Fruit fly (Drosophila melanogaster) whole organism, embryonic: ENCODE data around the gene CG2641.

ENCODE experiments used
- Ada2b ChIP-seq: fragments of 200-800 bp; sonication (Bioruptor generic); IDR thresholded peaks from 2 replicates; pipeline ENCODE4 v1.3.6; 2022; ENCODE audit warnings: missing biosample characterization, missing genetic modification characterization
- CG11696 ChIP-seq: fragments of 200-800 bp; sonication (Bioruptor generic); IDR thresholded peaks from 2 replicates; pipeline ENCODE4 v1.3.6; 2022; ENCODE audit warnings: missing biosample characterization, missing genetic modification characterization
- CG13287 ChIP-seq: fragments of 200-800 bp; sonication (Bioruptor generic); IDR thresholded peaks from 2 replicates; pipeline ENCODE4 v1.3.6; 2022; ENCODE audit warnings: missing biosample characterization, missing genetic modification characterization; ENCODE audit not compliant: partially characterized antibody
- CG15073 ChIP-seq: fragments of 200-800 bp; sonication (Bioruptor generic); optimal IDR thresholded peaks from 2 replicates; lab custom pipeline; 2016; ENCODE audit warnings: missing biosample characterization, missing genetic modification characterization
- CG16779 ChIP-seq: fragments of 200-800 bp; sonication (Bioruptor generic); IDR thresholded peaks from 2 replicates; pipeline ENCODE4 v1.3.6; 2022; ENCODE audit warnings: missing biosample characterization, missing genetic modification characterization
- CG17328 ChIP-seq: fragments of 200-800 bp; sonication (Bioruptor generic); IDR thresholded peaks from 2 replicates; pipeline ENCODE4 v1.3.6; 2022; ENCODE audit warnings: missing biosample characterization, missing genetic modification characterization
- CG17829 ChIP-seq: fragments of 200-800 bp; optimal IDR thresholded peaks from 2 replicates; lab custom pipeline; 2019; ENCODE audit warnings: missing biosample characterization, mild to moderate bottlenecking, missing genetic modification characterization, moderate library complexity
- CG2678 ChIP-seq: fragments of 200-800 bp; sonication (Bioruptor generic); optimal IDR thresholded peaks from 3 replicates; lab custom pipeline; 2019; ENCODE audit warnings: missing biosample characterization, mild to moderate bottlenecking, missing genetic modification characterization, moderate library complexity
- CG32772 ChIP-seq: fragments of 200-800 bp; sonication (Bioruptor generic); IDR thresholded peaks from 2 replicates; pipeline ENCODE4 v1.3.6; 2022; ENCODE audit warnings: missing biosample characterization, missing genetic modification characterization
- CG5245 ChIP-seq: fragments of 200-800 bp; sonication (Bioruptor generic); optimal IDR thresholded peaks from 3 replicates; lab custom pipeline; 2016; ENCODE audit warnings: missing biosample characterization, missing genetic modification characterization
- CG6175 ChIP-seq: fragments of 200-800 bp; sonication (Bioruptor generic); IDR thresholded peaks from 3 replicates; pipeline ENCODE4 v1.3.6; 2022; ENCODE audit warnings: missing biosample characterization, missing genetic modification characterization
- CG6689 ChIP-seq: fragments of 200-800 bp; sonication (Bioruptor generic); IDR thresholded peaks from 2 replicates; pipeline ENCODE4 v1.3.6; 2022; ENCODE audit warnings: missing biosample characterization, missing genetic modification characterization
- CG7271 ChIP-seq: fragments of 200-800 bp; sonication (Bioruptor generic); optimal IDR thresholded peaks from 2 replicates; lab custom pipeline; 2018; ENCODE audit warnings: missing biosample characterization, mild to moderate bottlenecking, missing genetic modification characterization, moderate library complexity
- CG7928 ChIP-seq: fragments of 200-800 bp; sonication (Bioruptor generic); optimal IDR thresholded peaks from 2 replicates; lab custom pipeline; 2017; ENCODE audit warnings: missing biosample characterization, mild to moderate bottlenecking, missing genetic modification characterization
- CG8089 ChIP-seq: fragments of 200-800 bp; sonication (Bioruptor generic); optimal IDR thresholded peaks from 3 replicates; lab custom pipeline; 2016; ENCODE audit warnings: missing biosample characterization, missing genetic modification characterization
- Chrac-16 ChIP-seq: fragments of 200-800 bp; sonication (Bioruptor generic); optimal IDR thresholded peaks from 3 replicates; lab custom pipeline; 2016; ENCODE audit warnings: missing biosample characterization, missing genetic modification characterization
- D19A ChIP-seq: fragments of 200-800 bp; optimal IDR thresholded peaks from 3 replicates; lab custom pipeline; 2019; ENCODE audit warnings: missing biosample characterization, mild to moderate bottlenecking, missing genetic modification characterization, moderate library complexity
- Doc2 ChIP-seq: fragments of 200-800 bp; sonication (Bioruptor generic); IDR thresholded peaks from 2 replicates; pipeline ENCODE4 v1.3.6; 2022; ENCODE audit warnings: missing biosample characterization, missing genetic modification characterization
- E2f1 ChIP-seq: fragments of 200-800 bp; sonication (Bioruptor generic); IDR thresholded peaks from 2 replicates; pipeline ENCODE4 v1.3.6; 2022; ENCODE audit warnings: missing biosample characterization, missing genetic modification characterization
- ERR ChIP-seq: fragments of 200-800 bp; sonication (Bioruptor generic); optimal IDR thresholded peaks from 2 replicates; lab custom pipeline; 2016; ENCODE audit warnings: missing biosample characterization, missing genetic modification characterization
- Hey ChIP-seq: fragments of 200-800 bp; sonication (Bioruptor generic); optimal IDR thresholded peaks from 3 replicates; lab custom pipeline; 2018; ENCODE audit warnings: missing biosample characterization, mild to moderate bottlenecking, missing genetic modification characterization
- HmgZ ChIP-seq: fragments of 200-800 bp; sonication (Bioruptor generic); optimal IDR thresholded peaks from 2 replicates; lab custom pipeline; 2018; ENCODE audit warnings: missing biosample characterization, mild to moderate bottlenecking, missing genetic modification characterization
- Hmx ChIP-seq: fragments of 200-800 bp; sonication (Bioruptor generic); optimal IDR thresholded peaks from 2 replicates; lab custom pipeline; 2016; ENCODE audit warnings: missing biosample characterization, missing genetic modification characterization
- Hr51 ChIP-seq, 2 experiments: fragments of 200-800 bp; sonication (Bioruptor generic); optimal IDR thresholded peaks; 2 replicates in 1 of 2; 3 replicates in 1 of 2; lab custom pipeline; 2016 to 2018; ENCODE audit warnings: missing biosample characterization in 2 of 2, missing genetic modification characterization in 2 of 2, mild to moderate bottlenecking in 1 of 2, moderate library complexity in 1 of 2
- Mrtf ChIP-seq: fragments of 200-800 bp; sonication (Bioruptor generic); IDR thresholded peaks from 3 replicates; pipeline ENCODE4 v1.3.6; 2022; ENCODE audit warnings: missing biosample characterization, missing genetic modification characterization
- NC2β ChIP-seq: fragments of 200-800 bp; sonication (Bioruptor generic); optimal IDR thresholded peaks from 2 replicates; lab custom pipeline; 2016; ENCODE audit warnings: missing biosample characterization, missing genetic modification characterization
- Optix ChIP-seq: fragments of 200-800 bp; sonication (Bioruptor generic); IDR thresholded peaks from 3 replicates; pipeline ENCODE4 v1.3.6; 2022; ENCODE audit warnings: missing biosample characterization, missing genetic modification characterization
- PHDP ChIP-seq: fragments of 200-800 bp; sonication (Bioruptor generic); optimal IDR thresholded peaks from 3 replicates; lab custom pipeline; 2018; ENCODE audit warnings: missing biosample characterization, mild to moderate bottlenecking, missing genetic modification characterization, moderate library complexity
- Pdp1 ChIP-seq, 2 experiments: fragments of 200-800 bp; sonication (Bioruptor generic); optimal IDR thresholded peaks; 3 replicates each; lab custom pipeline; 2016; ENCODE audit warnings: missing biosample characterization in 2 of 2, missing genetic modification characterization in 2 of 2, mild to moderate bottlenecking in 1 of 2, moderate library complexity in 1 of 2
- Rfx ChIP-seq: fragments of 200-800 bp; sonication (Bioruptor generic); IDR thresholded peaks from 2 replicates; pipeline ENCODE4 v1.3.6; 2022; ENCODE audit warnings: missing biosample characterization, missing genetic modification characterization
- Trl ChIP-seq, 3 experiments: fragments of >200 bp in 2 of 3; fragments of 200-800 bp in 1 of 3; sonication (Bioruptor generic) in 1 of 3; optimal IDR thresholded peaks; 2 replicates in 1 of 3; 3 replicates in 2 of 3; lab custom pipeline; 2016 to 2017; ENCODE audit warnings: missing biosample characterization in 1 of 3, missing genetic modification characterization in 1 of 3
- bab2 ChIP-seq: fragments of 200-800 bp; sonication (Bioruptor generic); optimal IDR thresholded peaks from 2 replicates; lab custom pipeline; 2016; ENCODE audit warnings: missing biosample characterization, missing genetic modification characterization
- bcd ChIP-seq: fragments of 200-800 bp; sonication (Bioruptor generic); optimal IDR thresholded peaks from 2 replicates; lab custom pipeline; 2017; ENCODE audit warnings: missing biosample characterization, mild to moderate bottlenecking, missing genetic modification characterization
- caup ChIP-seq: fragments of 200-800 bp; sonication (Bioruptor generic); optimal IDR thresholded peaks from 3 replicates; lab custom pipeline; 2017; ENCODE audit warnings: missing biosample characterization, mild to moderate bottlenecking, missing genetic modification characterization, moderate library complexity; ENCODE audit not compliant: severe bottlenecking
- cwo ChIP-seq: fragments of 200-800 bp; sonication (Bioruptor generic); optimal IDR thresholded peaks from 3 replicates; lab custom pipeline; 2017; ENCODE audit warnings: missing biosample characterization, missing genetic modification characterization, mild to moderate bottlenecking, moderate library complexity, missing genetic modification reagents
- dimm ChIP-seq: fragments of 200-800 bp; sonication (Bioruptor generic); IDR thresholded peaks from 2 replicates; pipeline ENCODE4 v1.3.6; 2022; ENCODE audit warnings: missing biosample characterization, missing genetic modification characterization
- gcm ChIP-seq: fragments of 200-800 bp; sonication (Bioruptor generic); optimal IDR thresholded peaks from 2 replicates; lab custom pipeline; 2019; ENCODE audit warnings: missing biosample characterization, mild to moderate bottlenecking, missing genetic modification characterization, moderate library complexity
- hth ChIP-seq: fragments of >200 bp; optimal IDR thresholded peaks from 2 replicates; lab custom pipeline; 2017; ENCODE audit warnings: inconsistent platforms
- jigr1 ChIP-seq: fragments of 200-800 bp; sonication (Bioruptor generic); IDR thresholded peaks from 3 replicates; pipeline ENCODE4 v1.3.6; 2022; ENCODE audit warnings: missing biosample characterization, missing genetic modification characterization
- lab ChIP-seq: fragments of 200-800 bp; sonication (Bioruptor generic); optimal IDR thresholded peaks from 3 replicates; lab custom pipeline; 2017; ENCODE audit warnings: missing biosample characterization, missing genetic modification characterization, mild to moderate bottlenecking, moderate library complexity, missing genetic modification reagents
- lmd ChIP-seq: fragments of 200-800 bp; sonication (Bioruptor generic); IDR thresholded peaks from 2 replicates; pipeline ENCODE4 v1.3.6; 2022; ENCODE audit warnings: missing biosample characterization, missing genetic modification characterization
- nau ChIP-seq: fragments of 200-800 bp; sonication (Bioruptor generic); optimal IDR thresholded peaks from 3 replicates; lab custom pipeline; 2017; ENCODE audit warnings: missing biosample characterization, mild to moderate bottlenecking, missing genetic modification characterization, missing genetic modification reagents
- pb ChIP-seq: fragments of 200-800 bp; sonication (Bioruptor generic); optimal IDR thresholded peaks from 3 replicates; lab custom pipeline; 2016; ENCODE audit warnings: missing biosample characterization, missing genetic modification characterization
- prd ChIP-seq, 3 experiments: fragments of >200 bp in 2 of 3; fragments of 200-800 bp in 1 of 3; sonication (Bioruptor generic) in 1 of 3; optimal IDR thresholded peaks in 2 of 3; IDR thresholded peaks in 1 of 3; 2 replicates in 2 of 3; 3 replicates in 1 of 3; pipeline versions ENCODE4 v1.3.6 to Lab custom; 2017 to 2022; ENCODE audit warnings: missing biosample characterization in 1 of 3, missing genetic modification characterization in 1 of 3
- schlank ChIP-seq: fragments of 200-800 bp; sonication (Bioruptor generic); optimal IDR thresholded peaks from 2 replicates; lab custom pipeline; 2018; ENCODE audit warnings: missing biosample characterization, mild to moderate bottlenecking, missing genetic modification characterization
- sna ChIP-seq: fragments of 200-800 bp; sonication (Bioruptor generic); IDR thresholded peaks from 2 replicates; pipeline ENCODE4 v1.3.6; 2022; ENCODE audit warnings: missing biosample characterization, missing genetic modification characterization; ENCODE audit not compliant: partially characterized antibody
- stwl ChIP-seq: fragments of 200-800 bp; sonication (Bioruptor generic); optimal IDR thresholded peaks from 3 replicates; lab custom pipeline; 2018; ENCODE audit warnings: missing biosample characterization, mild to moderate bottlenecking, missing genetic modification characterization, moderate library complexity
- tgo ChIP-seq: fragments of 200-800 bp; sonication (Bioruptor generic); IDR thresholded peaks from 3 replicates; pipeline ENCODE4 v1.3.6; 2022; ENCODE audit warnings: missing biosample characterization, missing genetic modification characterization
- unpg ChIP-seq: fragments of 200-800 bp; sonication (Bioruptor generic); optimal IDR thresholded peaks from 3 replicates; lab custom pipeline; 2018; ENCODE audit warnings: missing biosample characterization, mild to moderate bottlenecking, missing genetic modification characterization, moderate library complexity
- zen2 ChIP-seq: fragments of 200-800 bp; sonication (Bioruptor generic); IDR thresholded peaks from 3 replicates; pipeline ENCODE4 v1.3.6; 2022; ENCODE audit warnings: missing biosample characterization, missing genetic modification characterization; ENCODE audit not compliant: partially characterized antibody

The CG2641 gene

dm6 chr3R:7749993-7750392 is 43.9 kb upstream of the CG2641 start, which contains the start of gene pyd3 (continued):
- peak; percentile 50 for TF ChIP-seq CG2678 (tag; lab: Kevin White, UChicago)
- TF ChIP-seq gcm: no peak
- TF ChIP-seq Chrac-16: no peak
- TF ChIP-seq prd (optimal IDR thresholded peaks at IDR 0.05; lab: Kevin White, UChicago): no peak
- TF ChIP-seq prd (GFP tag; IDR thresholded peaks at IDR 0.05; lab: Robert Waterston, UW): 0 out of 3 replicates have a peak, but pooled peaks have one; percentile 29
- peak; percentile 53 for TF ChIP-seq D19A (tag; lab: Kevin White, UChicago)
- no peak for TF ChIP-seq Optix (GFP tag; lab: Robert Waterston, UW)
- TF ChIP-seq stwl (tag; lab: Kevin White, UChicago): peak; percentile 31
- TF ChIP-seq bcd: no peak
- TF ChIP-seq schlank (tag; lab: Kevin White, UChicago): no peak
- no peak for TF ChIP-seq Hmx (GFP tag; lab: Kevin White, UChicago)
- TF ChIP-seq CG15073: no peak
- peak; percentile 33; the same call in 1 of the 3 replicates for TF ChIP-seq tgo (GFP tag; lab: Robert Waterston, UW)
- peak; percentile 70 to 73 for TF ChIP-seq Trl (optimal IDR thresholded peaks at IDR 0.05; lab: Kevin White, UChicago)
- TF ChIP-seq Trl (GFP tag; optimal IDR thresholded peaks at IDR 0.05; lab: Kevin White, UChicago): no peak
- TF ChIP-seq ERR (GFP tag; lab: Kevin White, UChicago): no peak
- TF ChIP-seq CG17328 (GFP tag; lab: Robert Waterston, UW): no peak
- peak; percentile 41; the same call in 1 of the 2 replicates for TF ChIP-seq Rfx
- TF ChIP-seq CG13287 (GFP tag; lab: Robert Waterston, UW): 0 out of 2 replicates have a peak, but pooled peaks have one; percentile 16
- no peak for TF ChIP-seq CG5245 (GFP tag; lab: Kevin White, UChicago)
- TF ChIP-seq Hey (tag; lab: Kevin White, UChicago): no peak
- TF ChIP-seq pb (GFP tag; lab: Kevin White, UChicago): no peak
- peak; percentile 8 for TF ChIP-seq lab (GFP tag; lab: Kevin White, UChicago)
- TF ChIP-seq NC2β (GFP tag; lab: Kevin White, UChicago): no peak
- TF ChIP-seq CG17829 (tag; lab: Kevin White, UChicago): no peak
- no peak for TF ChIP-seq Mrtf
- TF ChIP-seq PHDP: peak; percentile 51
- peak; percentile 16; the same call in 1 of the 2 replicates for TF ChIP-seq Ada2b (GFP tag; lab: Robert Waterston, UW)
- TF ChIP-seq zen2: no peak
- TF ChIP-seq lmd (GFP tag; lab: Robert Waterston, UW): no peak
- no peak for TF ChIP-seq jigr1
- no peak for TF ChIP-seq HmgZ (tag; lab: Kevin White, UChicago)
- no peak for TF ChIP-seq dimm
- TF ChIP-seq CG32772 (GFP tag; lab: Robert Waterston, UW): no peak
- TF ChIP-seq CG7928: no peak
- no peak for TF ChIP-seq hth (lab: Kevin White, UChicago)
- TF ChIP-seq nau (GFP tag; lab: Kevin White, UChicago): no peak
- TF ChIP-seq CG7271 (tag; lab: Kevin White, UChicago): no peak
- TF ChIP-seq caup (GFP tag; lab: Kevin White, UChicago): no peak
- no peak for TF ChIP-seq sna (GFP tag; lab: Robert Waterston, UW)
- no peak for TF ChIP-seq E2f1
- TF ChIP-seq Hr51 (GFP tag; optimal IDR thresholded peaks at IDR 0.05; lab: Kevin White, UChicago): peak in 1 of 2 experiments; percentile 24
- no peak for TF ChIP-seq bab2 (GFP tag; lab: Kevin White, UChicago)
- 0 out of 2 replicates have a peak, but pooled peaks have one; percentile 26 for TF ChIP-seq CG6689 (GFP tag; lab: Robert Waterston, UW)
- TF ChIP-seq CG6175 (GFP tag; lab: Robert Waterston, UW): no peak
- no peak for TF ChIP-seq CG8089
- TF ChIP-seq CG11696 (GFP tag; lab: Robert Waterston, UW): peak; percentile 98
- no peak for TF ChIP-seq Pdp1 (GFP tag; optimal IDR thresholded peaks at IDR 0.05; lab: Kevin White, UChicago)
- no peak for TF ChIP-seq Doc2
- no peak for TF ChIP-seq CG16779 (GFP tag; lab: Robert Waterston, UW)
- TF ChIP-seq cwo: no peak
- TF ChIP-seq unpg (GFP tag; lab: Kevin White, UChicago): peak; percentile 54
